Worm (Caenorhabditis elegans): ENCODE results near the gene W03B1.3.

The W03B1.3 gene

DNA sequence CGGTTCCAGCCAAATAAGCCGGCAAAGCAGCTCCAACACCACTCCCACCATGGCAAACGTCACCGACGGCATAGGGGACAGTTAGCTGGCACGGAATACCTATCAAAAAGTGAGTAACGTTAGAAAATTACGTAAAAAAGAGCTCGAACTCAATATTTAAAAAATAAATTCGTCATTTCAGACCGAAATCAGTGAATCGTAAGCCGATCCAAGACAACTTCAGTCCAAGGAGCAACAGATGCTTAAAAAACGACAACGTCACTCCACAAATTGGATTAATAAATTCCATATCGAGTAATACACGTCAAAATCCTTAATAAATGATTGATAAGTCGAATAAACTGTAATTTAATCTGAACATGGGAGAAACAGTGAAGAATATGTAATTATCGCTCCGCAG lies 29.7 kb downstream of the W03B1.3 start:
- TF ChIP-seq lin-15B (tag; optimal IDR thresholded peaks at IDR 0.05) (no peak), jun-1 (tag; optimal IDR thresholded peaks at IDR 0.05) (no peak), C16A3.4 (tag; optimal IDR thresholded peaks at IDR 0.05) (no peak), dpl-1 (GFP tag; optimal IDR thresholded peaks at IDR 0.05) (no peak), aha-1 (tag; optimal IDR thresholded peaks at IDR 0.05) (no peak), nhr-77 (tag; optimal IDR thresholded peaks at IDR 0.05) (no peak), zip-4 (GFP tag; optimal IDR thresholded peaks at IDR 0.05) (no peak), nhr-237 (tag; optimal IDR thresholded peaks at IDR 0.05) (no peak), mab-9 (GFP tag; IDR thresholded peaks at IDR 0.05) (no peak), blmp-1 (tag; optimal IDR thresholded peaks at IDR 0.05) (no peak)

DNA sequence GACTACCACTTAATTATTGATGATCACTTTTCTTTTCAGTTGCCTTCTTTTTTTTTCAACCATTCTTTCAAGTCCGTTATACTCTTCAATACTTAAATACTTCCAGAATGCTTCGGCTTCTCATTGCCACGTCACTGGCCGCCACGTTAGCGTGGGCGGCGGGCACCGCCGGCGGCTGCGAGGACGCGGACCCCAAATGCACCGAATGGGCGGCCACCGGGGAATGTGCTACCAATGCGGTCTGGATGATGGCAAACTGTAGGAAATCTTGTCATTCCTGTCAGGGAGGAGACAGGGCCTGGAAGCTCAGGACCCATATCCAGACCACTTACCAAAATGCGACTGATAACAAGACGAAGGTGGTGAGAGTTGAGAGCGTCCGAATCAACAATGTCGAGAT lies 34.8 kb downstream of the W03B1.3 start, which contains the start of gene lgc-22:
lgc-22 (plus strand) TSS at position 105 of the 400 bp plus-strand sequence.
- TF ChIP-seq ceh-82 (tag; optimal IDR thresholded peaks at IDR 0.05): no peak
- TF ChIP-seq hlh-17 (GFP tag; optimal IDR thresholded peaks at IDR 0.05; ENCODE audit: borderline replicate concordance): no peak
- TF ChIP-seq mab-9 (GFP tag; IDR thresholded peaks at IDR 0.05): no peak
- no peak for TF ChIP-seq C16A3.4 (tag; optimal IDR thresholded peaks at IDR 0.05)

DNA sequence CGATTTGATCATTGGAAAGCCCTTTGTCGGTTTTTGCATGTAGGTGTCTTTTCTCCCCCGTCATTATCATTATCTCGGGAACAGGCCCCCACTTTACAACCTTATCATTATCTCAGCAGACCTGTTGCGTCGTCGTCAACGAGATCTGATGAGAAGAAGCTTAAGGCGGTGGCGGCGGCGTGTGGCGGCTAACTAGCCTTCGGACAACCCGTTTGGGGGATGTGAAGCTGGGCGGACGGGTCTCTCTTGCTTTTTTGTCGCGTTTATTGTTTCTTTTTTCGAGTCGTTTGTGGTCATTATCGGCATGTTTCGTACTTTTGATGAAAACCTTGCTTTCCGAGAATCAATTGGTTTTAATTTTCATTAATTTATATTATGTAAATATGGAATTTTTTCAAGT lies 36.0 kb downstream of the W03B1.3 start:
- TF ChIP-seq efl-1 (optimal IDR thresholded peaks at IDR 0.05): no peak
- peak in 1 of 2 experiments; percentile 30 for TF ChIP-seq efl-1 (GFP tag; optimal IDR thresholded peaks at IDR 0.05 in 1 of 2)
- TF ChIP-seq unc-130 (tag; optimal IDR thresholded peaks at IDR 0.05): no peak
- TF ChIP-seq fkh-10 (GFP tag; optimal IDR thresholded peaks at IDR 0.05): no peak
- no peak for TF ChIP-seq F16B12.6 (tag; optimal IDR thresholded peaks at IDR 0.05)
- no peak for TF ChIP-seq fkh-8 (tag; optimal IDR thresholded peaks at IDR 0.05)
- TF ChIP-seq blmp-1 (tag; optimal IDR thresholded peaks at IDR 0.05): peak; percentile 40
- TF ChIP-seq nhr-28 (tag; optimal IDR thresholded peaks at IDR 0.05): no peak
- no peak for TF ChIP-seq Y116A8C.19 (tag; optimal IDR thresholded peaks at IDR 0.05; ENCODE audit: borderline replicate concordance)
- no peak for TF ChIP-seq nhr-76 (tag; optimal IDR thresholded peaks at IDR 0.05)
- TF ChIP-seq snpc-4 (tag; optimal IDR thresholded peaks at IDR 0.05): no peak
- no peak for TF ChIP-seq fkh-4 (tag; optimal IDR thresholded peaks at IDR 0.05; ENCODE audit: borderline replicate concordance)
- no peak for TF ChIP-seq lin-14 (GFP tag; optimal IDR thresholded peaks at IDR 0.05)
- no peak for TF ChIP-seq nhr-84 (tag; optimal IDR thresholded peaks at IDR 0.05)
- no peak for TF ChIP-seq nhr-20 (tag; optimal IDR thresholded peaks at IDR 0.05)

DNA sequence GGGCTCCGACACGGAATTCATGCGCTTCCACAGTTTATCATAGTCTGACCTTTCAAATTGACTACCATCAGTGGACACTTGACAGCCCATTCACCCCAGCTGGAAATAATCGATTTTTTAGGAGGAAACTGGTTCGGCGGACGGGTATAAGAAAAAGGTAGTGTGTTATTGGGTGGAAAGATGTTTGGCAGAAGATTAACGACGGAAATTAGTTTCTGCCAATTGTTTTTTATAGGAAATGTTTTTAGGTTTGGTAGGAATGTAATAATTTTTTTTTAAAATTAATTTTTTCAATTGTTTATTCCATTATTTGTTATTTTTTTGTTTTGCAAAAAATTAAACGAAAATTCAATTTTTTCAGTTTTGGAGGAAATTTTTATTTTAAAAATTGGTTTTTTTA lies 37.1 kb downstream of the W03B1.3 start, which contains the start of gene F15E6.9:
F15E6.9 (minus strand) TSS at position 101 of the 400 bp plus-strand sequence.
- TF ChIP-seq Y116A8C.19 (tag; optimal IDR thresholded peaks at IDR 0.05; ENCODE audit: borderline replicate concordance) (no peak), ztf-11 (tag; optimal IDR thresholded peaks at IDR 0.05) (no peak), hlh-4 (tag; optimal IDR thresholded peaks at IDR 0.05) (no peak), lin-15B (tag; optimal IDR thresholded peaks at IDR 0.05) (no peak), nhr-71 (tag; optimal IDR thresholded peaks at IDR 0.05) (no peak), lir-3 (tag; optimal IDR thresholded peaks at IDR 0.05; ENCODE audit: poor library complexity) (no peak), swsn-7 (tag; optimal IDR thresholded peaks at IDR 0.05) (no peak), C16A3.4 (tag; optimal IDR thresholded peaks at IDR 0.05) (no peak), efl-1 (optimal IDR thresholded peaks at IDR 0.05) (no peak), efl-1 (GFP tag; optimal IDR thresholded peaks at IDR 0.05 in 1 of 2) (no peak), ces-1 (GFP tag; optimal IDR thresholded peaks at IDR 0.05) (no peak), F16B12.6 (tag; optimal IDR thresholded peaks at IDR 0.05) (no peak), fkh-10 (GFP tag; optimal IDR thresholded peaks at IDR 0.05) (no peak), blmp-1 (tag; optimal IDR thresholded peaks at IDR 0.05) (no peak), unc-30 (tag; optimal IDR thresholded peaks at IDR 0.05) (no peak), zip-4 (GFP tag; optimal IDR thresholded peaks at IDR 0.05) (no peak), ceh-8 (GFP tag; optimal IDR thresholded peaks at IDR 0.05) (no peak), mep-1 (tag; optimal IDR thresholded peaks at IDR 0.05) (no peak), ceh-82 (tag; optimal IDR thresholded peaks at IDR 0.05) (no peak)

All from whole organism, L1 larva.